Fruit fly (Drosophila melanogaster): ENCODE measurements around the gene Jon25Biii.

Gene Jon25Biii

DNA sequence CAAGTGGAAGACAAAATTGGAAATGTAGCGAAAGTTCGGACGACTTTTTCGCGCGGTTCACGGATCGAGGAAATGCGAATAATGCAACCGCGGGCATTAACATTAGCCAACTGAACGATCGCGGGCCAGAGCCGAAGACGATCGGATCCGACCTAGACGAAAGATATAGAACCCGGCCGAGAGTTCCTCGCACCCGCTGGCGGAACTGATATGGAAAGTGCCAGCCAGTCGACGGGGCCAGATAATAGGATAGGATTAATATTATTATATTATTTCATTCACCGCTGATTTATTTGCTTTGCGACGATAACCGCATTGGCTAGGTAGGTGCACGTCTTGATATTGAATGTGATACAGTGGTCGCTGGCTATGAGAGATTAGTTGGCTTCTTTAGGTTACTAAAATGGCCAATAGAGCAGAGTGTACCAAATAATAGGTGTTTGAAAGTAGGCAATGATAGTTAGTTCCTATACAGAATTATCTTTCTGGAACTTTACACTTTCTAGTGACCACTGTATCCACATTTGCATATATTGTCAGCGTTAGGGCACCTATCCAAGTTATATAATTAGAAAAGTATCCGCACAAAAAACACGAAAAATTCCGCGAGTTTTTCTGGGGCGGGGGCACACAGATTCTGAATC lies 48.9 kb upstream of the Jon25Biii start (continued):
- TF ChIP-seq pzg (GFP tag; optimal IDR thresholded peaks at IDR 0.05) (no peak), twi (tag; optimal IDR thresholded peaks at IDR 0.05) (no peak), dmrt99B (tag; optimal IDR thresholded peaks at IDR 0.05) (peak; percentile 71), CG7357 (GFP tag; IDR thresholded peaks at IDR 0.05) (peak; percentile 55; the same call in 1 of the 3 replicates), CG2889 (GFP tag; IDR thresholded peaks at IDR 0.05) (peak; percentile 77; the same call in 2 of the 3 replicates), exex (tag; optimal IDR thresholded peaks at IDR 0.05) (peak; percentile 77), nerfin-1 (tag; optimal IDR thresholded peaks at IDR 0.05) (peak; percentile 4), ken (GFP tag; IDR thresholded peaks at IDR 0.05) (peak; percentile 70), Dfd (GFP tag; optimal IDR thresholded peaks at IDR 0.05) (no peak), CG2120 (GFP tag; optimal IDR thresholded peaks at IDR 0.05) (peak; percentile 77), CG12744 (GFP tag; optimal IDR thresholded peaks at IDR 0.05) (no peak), grau (tag; optimal IDR thresholded peaks at IDR 0.05) (peak; percentile 95), Vsx1 (GFP tag; optimal IDR thresholded peaks at IDR 0.05) (peak; percentile 35), crc (GFP tag; optimal IDR thresholded peaks at IDR 0.05) (peak; percentile 32), luna (GFP tag; optimal IDR thresholded peaks at IDR 0.05) (peak; percentile 46), gcm (GFP tag; optimal IDR thresholded peaks at IDR 0.05) (no peak), CG14441 (GFP tag; IDR thresholded peaks at IDR 0.05) (peak; percentile 78), CG12219 (GFP tag; optimal IDR thresholded peaks at IDR 0.05) (peak; percentile 58), stwl (tag; optimal IDR thresholded peaks at IDR 0.05) (no peak), Mes4 (GFP tag; optimal IDR thresholded peaks at IDR 0.05) (peak; percentile 56), cwo (GFP tag; optimal IDR thresholded peaks at IDR 0.05) (peak; percentile 41), Hr51 (GFP tag; optimal IDR thresholded peaks at IDR 0.05) (peak; percentile 36 to 64), bowl (GFP tag; IDR thresholded peaks at IDR 0.05) (no peak), NC2β (GFP tag; optimal IDR thresholded peaks at IDR 0.05) (no peak), sna (GFP tag; IDR thresholded peaks at IDR 0.05; ENCODE audit: partially characterized antibody) (no peak), Meics (GFP tag; optimal IDR thresholded peaks at IDR 0.05) (peak; percentile 61), hbn (GFP tag; IDR thresholded peaks at IDR 0.05; ENCODE audit: partially characterized antibody) (no peak), nmo (GFP tag; optimal IDR thresholded peaks at IDR 0.05) (peak; percentile 62), Sox102F (GFP tag; optimal IDR thresholded peaks at IDR 0.05) (peak; percentile 76), B-H2 (GFP tag; optimal IDR thresholded peaks at IDR 0.05) (peak; percentile 13), chn (GFP tag; optimal IDR thresholded peaks at IDR 0.05) (peak; percentile 49), tna (GFP tag; IDR thresholded peaks at IDR 0.05; ENCODE audit: partially characterized antibody) (no peak), tgo (GFP tag; IDR thresholded peaks at IDR 0.05) (peak; percentile 73), emc (GFP tag; optimal IDR thresholded peaks at IDR 0.05) (peak; percentile 39), CG31365 (tag; optimal IDR thresholded peaks at IDR 0.05) (no peak), HmgD (GFP tag; optimal IDR thresholded peaks at IDR 0.05) (no peak), CG17612 (GFP tag; IDR thresholded peaks at IDR 0.05) (peak; percentile 80), CG15479 (GFP tag; optimal IDR thresholded peaks at IDR 0.05) (no peak), gsb (GFP tag; IDR thresholded peaks at IDR 0.05) (0 out of 2 replicates have a peak, but pooled peaks have one; percentile 25), run (tag; optimal IDR thresholded peaks at IDR 0.05) (no peak), cas (GFP tag; IDR thresholded peaks at IDR 0.05) (no peak), dati (GFP tag; IDR thresholded peaks at IDR 0.05) (0 out of 2 replicates have a peak, but pooled peaks have one; percentile 49), Six4 (GFP tag; optimal IDR thresholded peaks at IDR 0.05) (peak; percentile 21), maf-S (GFP tag; optimal IDR thresholded peaks at IDR 0.05) (peak; percentile 38), Max (GFP tag; optimal IDR thresholded peaks at IDR 0.05) (peak; percentile 2), Tbp (GFP tag; optimal IDR thresholded peaks at IDR 0.05) (no peak), CG10366 (GFP tag; IDR thresholded peaks at IDR 0.05) (peak; percentile 69), pita (GFP tag; optimal IDR thresholded peaks at IDR 0.05) (no peak), CG7963 (GFP tag; IDR thresholded peaks at IDR 0.05; ENCODE audit: partially characterized antibody) (no peak), jing (GFP tag; optimal IDR thresholded peaks at IDR 0.05) (peak; percentile 25)
